Worm (Caenorhabditis elegans) whole organism, L3 larva: ENCODE results near the gene K12H4.6.

Experiments
- daf-12 ChIP-seq: fragments of 150-350 bp; optimal IDR thresholded peaks from 2 replicates; lab custom pipeline; 2014; ENCODE audit warnings: missing biosample characterization, missing genetic modification reagents, missing genetic modification characterization
- elt-1 ChIP-seq: fragments of 150-350 bp; optimal IDR thresholded peaks from 2 replicates; lab custom pipeline; 2014; ENCODE audit warnings: missing biosample characterization, missing genetic modification characterization
- elt-2 ChIP-seq: sonication (generic microtip); optimal IDR thresholded peaks from 2 replicates; lab custom pipeline; 2016; ENCODE audit warnings: missing genetic modification reagents, mild to moderate bottlenecking, missing genetic modification characterization, missing compliant biosample characterization
- mdl-1 ChIP-seq: fragments of 150-350 bp; optimal IDR thresholded peaks from 2 replicates; lab custom pipeline; 2014; ENCODE audit warnings: missing biosample characterization, missing genetic modification characterization
- nhr-23 ChIP-seq: fragments of 150-350 bp; optimal IDR thresholded peaks from 2 replicates; lab custom pipeline; 2014; ENCODE audit warnings: missing biosample characterization, missing genetic modification reagents, missing genetic modification characterization
- unc-39 ChIP-seq: sonication (generic microtip); optimal IDR thresholded peaks from 4 replicates; lab custom pipeline; 2017; ENCODE audit warnings: missing biosample characterization, missing genetic modification characterization
- ztf-11 ChIP-seq: fragments of 150-350 bp; optimal IDR thresholded peaks from 2 replicates; lab custom pipeline; 2014; ENCODE audit warnings: missing biosample characterization, missing genetic modification characterization
- ztf-4 ChIP-seq: fragments of 150-350 bp; optimal IDR thresholded peaks from 2 replicates; lab custom pipeline; 2014; ENCODE audit warnings: missing biosample characterization, missing genetic modification characterization

ce11 chrIII:8088235-8088634 lies 45.6 kb upstream of the K12H4.6 start, which contains the start of gene vms-1:
- TF ChIP-seq nhr-23 (tag; lab: Kevin White, UChicago) (no peak), ztf-11 (tag; lab: Kevin White, UChicago) (no peak), mdl-1 (no peak), daf-12 (tag; lab: Kevin White, UChicago) (no peak), elt-1 (tag; lab: Kevin White, UChicago) (no peak), unc-39 (no peak), elt-2 (no peak), ztf-4 (tag; lab: Kevin White, UChicago) (no peak)
